Worm (Caenorhabditis elegans): ENCODE data around the gene ZK177.12.

DNA sequence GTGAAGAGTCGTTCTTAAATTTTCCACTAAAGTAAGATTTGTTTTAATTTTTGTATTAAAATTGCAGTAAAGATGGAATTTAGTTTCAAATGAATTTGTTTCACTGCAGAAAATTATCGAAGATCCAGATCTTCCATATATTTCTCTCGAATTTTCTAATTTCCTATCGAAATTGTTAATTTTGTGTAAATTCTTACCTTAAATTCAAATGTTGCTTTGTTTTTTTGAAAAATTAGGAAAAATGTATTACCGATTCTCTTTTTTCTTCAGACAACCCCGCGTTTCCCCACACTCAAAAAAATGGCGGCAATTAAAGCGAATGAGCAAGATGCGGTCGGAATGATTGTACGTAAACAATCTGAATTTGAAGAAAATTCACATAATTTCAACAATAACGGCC is 28.2 kb downstream of the ZK177.12 start, which contains the start of gene C17C3.6:
- TF ChIP-seq mab-5 (tag; optimal IDR thresholded peaks at IDR 0.05), result no peak
- TF ChIP-seq lin-13 (GFP tag; optimal IDR thresholded peaks at IDR 0.05), result no peak
- no peak for TF ChIP-seq F13H6.1 (tag; optimal IDR thresholded peaks at IDR 0.05)
- no peak for TF ChIP-seq lin-39 (tag; optimal IDR thresholded peaks at IDR 0.05)
- TF ChIP-seq mdl-1 (tag; optimal IDR thresholded peaks at IDR 0.05), result no peak
- TF ChIP-seq fos-1 (tag; optimal IDR thresholded peaks at IDR 0.05), result no peak
- no peak for TF ChIP-seq sma-3 (GFP tag; optimal IDR thresholded peaks at IDR 0.05)
- no peak for TF ChIP-seq Y55F3AM.14 (GFP tag; optimal IDR thresholded peaks at IDR 0.05)
- TF ChIP-seq ceh-82 (tag; optimal IDR thresholded peaks at IDR 0.05), result no peak

Data from whole organism, L2 larva.